Worm (Caenorhabditis elegans) whole organism, L4 larva: ENCODE measurements around the gene orai-1.
A peak's percentile ranks its signal among the peaks of the same experiment; 100 is the strongest.

Experiments used
- D1046.2 ChIP-seq: fragments of 200-800 bp; sonication (Bioruptor generic); IDR thresholded peaks from 2 replicates; pipeline ENCODE4 v1.3.6; 2022; ENCODE audit warnings: missing genetic modification characterization, missing compliant biosample characterization
- F37D6.2 ChIP-seq: sonication (generic microtip); optimal IDR thresholded peaks from 2 replicates; lab custom pipeline; 2016; ENCODE audit warnings: mild to moderate bottlenecking, missing genetic modification characterization, missing compliant biosample characterization
- F44E2.7 ChIP-seq: fragments of 200-800 bp; sonication (Bioruptor generic); IDR thresholded peaks from 2 replicates; pipeline ENCODE4 v2.1.2; 2022; ENCODE audit warnings: missing genetic modification characterization, missing compliant biosample characterization
- R02D3.7 ChIP-seq: fragments of 150-350 bp; sonication (generic microtip); optimal IDR thresholded peaks from 3 replicates; lab custom pipeline; 2014; ENCODE audit warnings: missing biosample characterization, missing genetic modification characterization
- T20F7.1 ChIP-seq: fragments of 200-800 bp; sonication (Bioruptor generic); optimal IDR thresholded peaks from 2 replicates; lab custom pipeline; 2018; ENCODE audit warnings: mild to moderate bottlenecking, missing genetic modification characterization, missing compliant biosample characterization
- Y75B8A.6 ChIP-seq: fragments of 200-800 bp; sonication (Bioruptor generic); IDR thresholded peaks from 2 replicates; pipeline ENCODE4 v1.3.6; 2022; ENCODE audit warnings: missing genetic modification reagents, missing genetic modification characterization, missing compliant biosample characterization
- ZK337.2 ChIP-seq: fragments of 200-800 bp; sonication (Bioruptor generic); IDR thresholded peaks from 2 replicates; pipeline ENCODE4 v1.3.6; 2022; ENCODE audit warnings: missing genetic modification reagents, missing genetic modification characterization, missing compliant biosample characterization
- ZK546.5 ChIP-seq, 2 experiments: sonication (generic microtip); optimal IDR thresholded peaks; 2 replicates each; lab custom pipeline; 2017; ENCODE audit warnings: missing biosample characterization in 2 of 2, missing genetic modification characterization in 2 of 2
- aha-1 ChIP-seq: fragments of 150-350 bp; peaks from one replicate; lab custom pipeline; 2014; ENCODE audit warnings: missing biosample characterization, missing genetic modification characterization
- ceh-20 ChIP-seq: fragments of 200-800 bp; sonication (Bioruptor generic); IDR thresholded peaks from 2 replicates; pipeline ENCODE4 v1.3.6; 2022; ENCODE audit warnings: missing genetic modification reagents, missing genetic modification characterization, missing compliant biosample characterization
- ceh-32 ChIP-seq: sonication (generic microtip); optimal IDR thresholded peaks from 2 replicates; lab custom pipeline; 2016; ENCODE audit warnings: mild to moderate bottlenecking, missing genetic modification characterization, missing compliant biosample characterization; ENCODE audit not compliant: poor library complexity
- ceh-44 ChIP-seq: fragments of 200-800 bp; sonication (Bioruptor generic); IDR thresholded peaks from 2 replicates; pipeline ENCODE4 v1.3.6; 2022; ENCODE audit warnings: missing genetic modification reagents, missing genetic modification characterization, missing compliant biosample characterization
- daf-12 ChIP-seq: fragments of 150-350 bp; optimal IDR thresholded peaks from 2 replicates; lab custom pipeline; 2014; ENCODE audit warnings: missing biosample characterization, missing genetic modification reagents, missing genetic modification characterization
- daf-16 ChIP-seq, 3 experiments: sonication (generic microtip); optimal IDR thresholded peaks; 2 replicates each; lab custom pipeline; 2016 to 2017; ENCODE audit warnings: missing genetic modification characterization in 3 of 3, missing genetic modification reagents in 3 of 3, mild to moderate bottlenecking in 2 of 3, missing compliant biosample characterization in 2 of 3, missing biosample characterization in 1 of 3, moderate library complexity in 1 of 3
- daf-19 ChIP-seq: fragments of 200-800 bp; sonication (Bioruptor generic); conservative IDR thresholded peaks from 2 replicates; pipeline ENCODE4 v1.3.6; 2022; ENCODE audit warnings: missing genetic modification characterization, missing compliant biosample characterization
- daf-8 ChIP-seq: fragments of 200-800 bp; sonication (Bioruptor generic); IDR thresholded peaks from 2 replicates; pipeline ENCODE4 v1.3.6; 2022; ENCODE audit warnings: missing genetic modification characterization, missing compliant biosample characterization
- duxl-1 ChIP-seq: sonication (generic microtip); optimal IDR thresholded peaks from 2 replicates; lab custom pipeline; 2016; ENCODE audit warnings: mild to moderate bottlenecking, missing genetic modification characterization, moderate library complexity, missing compliant biosample characterization; ENCODE audit not compliant: poor library complexity
- egl-27 ChIP-seq: sonication (generic microtip); optimal IDR thresholded peaks from 3 replicates; lab custom pipeline; 2017; ENCODE audit warnings: missing biosample characterization, missing genetic modification reagents, missing genetic modification characterization
- fos-1 ChIP-seq: fragments of 150-350 bp; optimal IDR thresholded peaks from 2 replicates; lab custom pipeline; 2014; ENCODE audit warnings: missing biosample characterization, missing genetic modification characterization
- hif-1 ChIP-seq, 2 experiments: sonication (generic microtip); optimal IDR thresholded peaks; 2 replicates each; lab custom pipeline; 2016 to 2017; ENCODE audit warnings: missing compliant biosample characterization in 2 of 2, missing genetic modification characterization in 2 of 2, missing genetic modification reagents in 2 of 2, missing genotype in 2 of 2, mild to moderate bottlenecking in 1 of 2
- hlh-30 ChIP-seq: sonication (generic microtip); optimal IDR thresholded peaks from 2 replicates; lab custom pipeline; 2017; ENCODE audit warnings: antibody characterized with exemption, mild to moderate bottlenecking, missing genetic modification characterization, missing compliant biosample characterization; ENCODE audit not compliant: insufficient read depth
- lin-15B ChIP-seq: fragments of 150-350 bp; sonication (generic microtip); optimal IDR thresholded peaks from 3 replicates; lab custom pipeline; 2014; ENCODE audit warnings: missing biosample characterization, missing genetic modification characterization
- lin-29 ChIP-seq: fragments of 200-800 bp; sonication (Bioruptor generic); IDR thresholded peaks from 2 replicates; pipeline ENCODE4 v1.3.6; 2022; ENCODE audit warnings: missing genetic modification reagents, missing genetic modification characterization, missing compliant biosample characterization
- lin-38 ChIP-seq: fragments of 200-800 bp; sonication (Bioruptor generic); IDR thresholded peaks from 2 replicates; pipeline ENCODE4 v1.3.6; 2022; ENCODE audit warnings: missing genetic modification reagents, missing genetic modification characterization, missing compliant biosample characterization
- lsy-2 ChIP-seq, 2 experiments: fragments of 150-350 bp in 1 of 2; sonication (generic microtip) in 1 of 2; optimal IDR thresholded peaks; 2 replicates each; lab custom pipeline; 2014 to 2017; ENCODE audit warnings: missing biosample characterization in 2 of 2, missing genetic modification characterization in 2 of 2
- mdl-1 ChIP-seq, 2 experiments: fragments of 150-350 bp in 1 of 2; sonication (generic microtip) in 1 of 2; optimal IDR thresholded peaks; 2 replicates each; lab custom pipeline; 2014 to 2017; ENCODE audit warnings: missing biosample characterization in 2 of 2, missing genetic modification characterization in 2 of 2
- mdt-29 ChIP-seq: fragments of 200-800 bp; sonication (Bioruptor generic); IDR thresholded peaks from 2 replicates; pipeline ENCODE4 v1.3.6; 2022; ENCODE audit warnings: missing genetic modification reagents, missing genetic modification characterization, missing compliant biosample characterization
- mep-1 ChIP-seq: fragments of 150-350 bp; sonication (generic microtip); optimal IDR thresholded peaks from 3 replicates; lab custom pipeline; 2014; ENCODE audit warnings: missing biosample characterization, missing genetic modification characterization
- nhr-10 ChIP-seq: fragments of 150-350 bp; optimal IDR thresholded peaks from 2 replicates; lab custom pipeline; 2014; ENCODE audit warnings: missing biosample characterization, missing genetic modification characterization
- nhr-11 ChIP-seq: fragments of 150-350 bp; optimal IDR thresholded peaks from 2 replicates; lab custom pipeline; 2014; ENCODE audit warnings: missing biosample characterization, missing genetic modification characterization
- nhr-111 ChIP-seq: fragments of 200-800 bp; sonication (Bioruptor generic); optimal IDR thresholded peaks from 2 replicates; lab custom pipeline; 2018; ENCODE audit warnings: mild to moderate bottlenecking, missing genetic modification characterization, missing compliant biosample characterization
- nhr-25 ChIP-seq: sonication (generic microtip); optimal IDR thresholded peaks from 2 replicates; lab custom pipeline; 2017; ENCODE audit warnings: missing genetic modification characterization, mild to moderate bottlenecking, missing compliant biosample characterization, antibody characterized with exemption, moderate library complexity, borderline replicate concordance; ENCODE audit not compliant: insufficient read depth
- nhr-28 ChIP-seq: fragments of 150-350 bp; optimal IDR thresholded peaks from 2 replicates; lab custom pipeline; 2014; ENCODE audit warnings: missing biosample characterization, missing genetic modification characterization
- nhr-42 ChIP-seq: fragments of 200-800 bp; sonication (Bioruptor generic); IDR thresholded peaks from 2 replicates; pipeline ENCODE4 v1.3.6; 2022; ENCODE audit warnings: missing genetic modification characterization, missing compliant biosample characterization
- nhr-6 ChIP-seq: fragments of 150-350 bp; optimal IDR thresholded peaks from 2 replicates; lab custom pipeline; 2014; ENCODE audit warnings: missing biosample characterization, missing genetic modification characterization
- nhr-76 ChIP-seq: fragments of 150-350 bp; optimal IDR thresholded peaks from 2 replicates; lab custom pipeline; 2014; ENCODE audit warnings: missing biosample characterization, missing genetic modification characterization
- pha-4 ChIP-seq, 2 experiments: fragments of 150-350 bp in 1 of 2; fragments of 200-800 bp in 1 of 2; sonication (Bioruptor generic) in 1 of 2; IDR thresholded peaks in 1 of 2; optimal IDR thresholded peaks in 1 of 2; 2 replicates each; pipeline versions ENCODE4 v1.3.6 to Lab custom; 2014 to 2022; ENCODE audit warnings: missing genetic modification characterization in 2 of 2, missing genetic modification reagents in 2 of 2, missing biosample characterization in 1 of 2, missing compliant biosample characterization in 1 of 2
- php-3 ChIP-seq: fragments of 200-800 bp; sonication (Bioruptor generic); IDR thresholded peaks from 2 replicates; pipeline ENCODE4 v1.3.6; 2022; ENCODE audit warnings: missing genetic modification reagents, missing genetic modification characterization, missing compliant biosample characterization
- pqm-1 ChIP-seq: sonication (generic microtip); optimal IDR thresholded peaks from 2 replicates; lab custom pipeline; 2017; ENCODE audit warnings: missing biosample characterization, missing genetic modification characterization
- set-16 ChIP-seq: fragments of 200-800 bp; sonication (Bioruptor generic); IDR thresholded peaks from 2 replicates; pipeline ENCODE4 v1.3.6; 2022; ENCODE audit warnings: missing genetic modification reagents, missing genetic modification characterization, missing compliant biosample characterization
- skn-1 ChIP-seq: fragments of 150-350 bp; optimal IDR thresholded peaks from 2 replicates; lab custom pipeline; 2014; ENCODE audit warnings: missing biosample characterization, missing genetic modification characterization
- snpc-1.2 ChIP-seq: fragments of 200-800 bp; sonication (Bioruptor generic); IDR thresholded peaks from 2 replicates; pipeline ENCODE4 v1.3.6; 2022; ENCODE audit warnings: missing genetic modification reagents, missing genetic modification characterization, missing compliant biosample characterization
- snpc-4 ChIP-seq: fragments of 150-350 bp; optimal IDR thresholded peaks from 2 replicates; lab custom pipeline; 2014; ENCODE audit warnings: missing biosample characterization, missing genetic modification characterization
- unc-39 ChIP-seq: sonication (generic microtip); optimal IDR thresholded peaks from 2 replicates; lab custom pipeline; 2017; ENCODE audit warnings: missing biosample characterization, missing genetic modification characterization
- unc-62 ChIP-seq, 3 experiments: fragments of 150-350 bp in 1 of 3; sonication (generic microtip); optimal IDR thresholded peaks in 2 of 3; peaks in 1 of 3; 1 replicate in 1 of 3; 2 replicates in 2 of 3; lab custom pipeline; 2014 to 2017; ENCODE audit warnings: missing biosample characterization in 3 of 3, missing genetic modification characterization in 3 of 3, missing genetic modification reagents in 3 of 3, missing genotype in 1 of 3
- vab-7 ChIP-seq: fragments of 200-800 bp; sonication (Bioruptor generic); IDR thresholded peaks from 2 replicates; pipeline ENCODE4 v1.3.6; 2022; ENCODE audit warnings: missing genetic modification reagents, missing genetic modification characterization, missing compliant biosample characterization
- zag-1 ChIP-seq: fragments of 150-350 bp; optimal IDR thresholded peaks from 2 replicates; lab custom pipeline; 2014; ENCODE audit warnings: missing biosample characterization, missing genetic modification characterization
- zfp-3 ChIP-seq: fragments of 200-800 bp; sonication (Bioruptor generic); conservative IDR thresholded peaks from 2 replicates; pipeline ENCODE4 v1.3.6; 2022; ENCODE audit warnings: missing genetic modification reagents, missing genetic modification characterization, missing compliant biosample characterization
- zip-11 ChIP-seq: fragments of 200-800 bp; sonication (Bioruptor generic); IDR thresholded peaks from 2 replicates; pipeline ENCODE4 v1.3.6; 2022; ENCODE audit warnings: missing genetic modification characterization, missing compliant biosample characterization
- ztf-7 ChIP-seq: fragments of 150-350 bp; optimal IDR thresholded peaks from 2 replicates; lab custom pipeline; 2014; ENCODE audit warnings: missing biosample characterization, missing genetic modification characterization

The orai-1 gene

DNA sequence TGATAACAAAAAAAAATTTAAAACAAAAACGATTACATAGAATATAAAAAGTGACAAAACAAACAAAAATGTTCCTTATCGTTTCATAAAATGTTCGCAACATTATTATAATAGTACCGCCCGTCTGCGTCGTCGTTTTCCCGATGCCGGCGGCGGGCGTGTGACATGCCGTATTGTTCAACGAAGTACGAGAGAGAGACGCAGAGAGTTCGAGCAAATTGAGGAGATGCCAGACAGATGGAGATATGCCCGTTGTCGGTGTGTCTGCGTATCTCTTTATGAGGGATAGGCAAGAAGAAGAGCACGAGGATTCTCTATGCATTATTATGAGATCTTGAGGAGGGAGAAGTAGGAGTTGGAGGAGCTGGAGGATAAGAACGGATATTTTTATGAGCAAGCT lies 22.8 kb upstream of the orai-1 start (continued):
- TF ChIP-seq ceh-44 (GFP tag; lab: Robert Waterston, UW) = no peak
- no peak for TF ChIP-seq ztf-7 (tag; lab: Kevin White, UChicago)
- TF ChIP-seq php-3 (GFP tag; lab: Robert Waterston, UW) = peak; percentile 93
- no peak for TF ChIP-seq nhr-10 (tag; lab: Kevin White, UChicago)
- TF ChIP-seq daf-19 = no peak
- no peak for TF ChIP-seq zip-11 (GFP tag; lab: Robert Waterston, UW)
- TF ChIP-seq nhr-111 (GFP tag; lab: Kevin White, UChicago) = no peak
- no peak for TF ChIP-seq Y75B8A.6 (GFP tag; lab: Robert Waterston, UW)
- peak; percentile 94 for TF ChIP-seq mep-1 (tag; lab: Kevin White, UChicago)
- peak; percentile 36 for TF ChIP-seq nhr-25 (tag; lab: Kevin White, UChicago)
- peak in 1 of 2 experiments; percentile 42 for TF ChIP-seq unc-62 (GFP tag; optimal IDR thresholded peaks at IDR 0.05 in 1 of 2; lab: Kevin White, UChicago)
- no peak for TF ChIP-seq unc-62 (tag; optimal IDR thresholded peaks at IDR 0.05; lab: Kevin White, UChicago)
- TF ChIP-seq zag-1 (tag; lab: Kevin White, UChicago) = no peak
- no peak for TF ChIP-seq lin-15B (tag; lab: Kevin White, UChicago)
- peak; percentile 42 for TF ChIP-seq duxl-1 (tag; lab: Kevin White, UChicago)
- TF ChIP-seq snpc-1.2 = no peak
- TF ChIP-seq skn-1 (tag; lab: Kevin White, UChicago) = no peak
- peak; percentile 86 for TF ChIP-seq ceh-20 (GFP tag; lab: Robert Waterston, UW)
- peak; percentile 97 for TF ChIP-seq pqm-1 (tag; lab: Kevin White, UChicago)
- no peak for TF ChIP-seq nhr-42
- no peak for TF ChIP-seq nhr-76
- TF ChIP-seq lin-29 (GFP tag; lab: Robert Waterston, UW) = no peak
- peak in 1 of 2 experiments; percentile 81 for TF ChIP-seq hif-1 (tag; optimal IDR thresholded peaks at IDR 0.05; lab: Kevin White, UChicago)
- no peak for TF ChIP-seq R02D3.7 (tag; lab: Kevin White, UChicago)
- TF ChIP-seq set-16 (GFP tag; lab: Robert Waterston, UW) = peak; percentile 65; the same call in 1 of the 2 replicates
- TF ChIP-seq zfp-3 (GFP tag; lab: Robert Waterston, UW) = no peak
- no peak for TF ChIP-seq daf-12 (tag; lab: Kevin White, UChicago)
- peak; percentile 90 for TF ChIP-seq nhr-6 (tag; lab: Kevin White, UChicago)
- no peak for TF ChIP-seq daf-8 (GFP tag; lab: Robert Waterston, UW)
- TF ChIP-seq daf-16 (GFP tag; optimal IDR thresholded peaks at IDR 0.05; lab: Kevin White, UChicago) = peak; percentile 38 to 55
- TF ChIP-seq daf-16 (tag; optimal IDR thresholded peaks at IDR 0.05; lab: Kevin White, UChicago) = peak; percentile 95
- TF ChIP-seq aha-1 (tag; lab: Kevin White, UChicago) = peak; percentile 99
- TF ChIP-seq unc-39 = no peak
- no peak for TF ChIP-seq ceh-32 (tag; lab: Kevin White, UChicago)
- peak; percentile 7 for TF ChIP-seq F37D6.2
- no peak for TF ChIP-seq F44E2.7
- no peak for TF ChIP-seq fos-1
- TF ChIP-seq egl-27 (tag; lab: Kevin White, UChicago) = peak; percentile 26
- no peak for TF ChIP-seq D1046.2 (GFP tag; lab: Robert Waterston, UW)
- peak; percentile 60 to 96 for TF ChIP-seq mdl-1 (tag; optimal IDR thresholded peaks at IDR 0.05; lab: Kevin White, UChicago)
- no peak for TF ChIP-seq snpc-4 (tag; lab: Kevin White, UChicago)
- peak; percentile 87 for TF ChIP-seq nhr-11 (tag; lab: Kevin White, UChicago)
- TF ChIP-seq T20F7.1 (GFP tag; lab: Kevin White, UChicago) = no peak
- no peak for TF ChIP-seq ZK546.5 (tag; optimal IDR thresholded peaks at IDR 0.05; lab: Kevin White, UChicago)
- TF ChIP-seq vab-7 = no peak
- TF ChIP-seq hlh-30 (tag; lab: Kevin White, UChicago) = peak; percentile 98
- TF ChIP-seq nhr-28 (tag; lab: Kevin White, UChicago) = peak; percentile 98
- peak; percentile 65 for TF ChIP-seq lin-38 (GFP tag; lab: Robert Waterston, UW)
- no peak for TF ChIP-seq ZK337.2 (GFP tag; lab: Robert Waterston, UW)
- no peak for TF ChIP-seq mdt-29 (GFP tag; lab: Robert Waterston, UW)
- TF ChIP-seq pha-4 (GFP tag; IDR thresholded peaks at IDR 0.05; lab: Robert Waterston, UW) = peak; percentile 78
- no peak for TF ChIP-seq pha-4 (tag; optimal IDR thresholded peaks at IDR 0.05; lab: Kevin White, UChicago)
- TF ChIP-seq lsy-2 (tag; optimal IDR thresholded peaks at IDR 0.05; lab: Kevin White, UChicago) = peak; percentile 57 to 80
